Fruit fly (Drosophila melanogaster): ENCODE data around the gene APC7.

Gene APC7

DNA sequence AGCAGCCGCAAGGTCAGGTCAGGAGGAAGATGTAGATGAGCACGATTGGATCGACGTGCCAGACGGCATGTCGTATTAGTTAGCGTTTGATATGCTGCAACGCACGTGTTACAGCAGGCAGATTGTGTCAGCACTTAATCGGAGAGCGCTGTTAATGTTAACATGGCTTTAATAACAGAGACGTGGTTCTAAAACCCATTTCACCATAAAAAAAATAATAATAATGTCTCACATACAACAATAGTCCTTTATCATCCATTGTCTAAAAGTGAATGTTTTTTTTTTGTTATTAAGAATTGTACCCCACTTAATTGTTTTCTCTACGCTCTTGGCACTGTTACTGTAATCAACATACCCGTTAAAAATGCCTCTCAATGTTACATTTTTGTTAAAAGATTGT is 2.3 kb downstream of the APC7 start (continued):
- TF ChIP-seq Opbp (GFP tag; IDR thresholded peaks at IDR 0.05; ENCODE audit: partially characterized antibody) (0 out of 3 replicates have a peak, but pooled peaks have one; percentile 43), klu (GFP tag; IDR thresholded peaks at IDR 0.05) (peak; percentile 96), kni (GFP tag; optimal IDR thresholded peaks at IDR 0.05) (no peak), toy (GFP tag; IDR thresholded peaks at IDR 0.05) (peak; percentile 92), gcm2 (GFP tag; optimal IDR thresholded peaks at IDR 0.05) (no peak), CG3847 (GFP tag; IDR thresholded peaks at IDR 0.05) (peak; percentile 60), Hmx (GFP tag; optimal IDR thresholded peaks at IDR 0.05) (peak; percentile 66), dmrt11E (tag; optimal IDR thresholded peaks at IDR 0.05) (no peak), CG11723 (GFP tag; optimal IDR thresholded peaks at IDR 0.05) (no peak), CG31365 (tag; optimal IDR thresholded peaks at IDR 0.05) (peak; percentile 64), Tbp (GFP tag; optimal IDR thresholded peaks at IDR 0.05) (no peak), Gug (GFP tag; IDR thresholded peaks at IDR 0.05) (peak; percentile 96), ind (GFP tag; optimal IDR thresholded peaks at IDR 0.05) (peak; percentile 92), Chrac-16 (GFP tag; optimal IDR thresholded peaks at IDR 0.05) (no peak), Atf-2 (GFP tag; optimal IDR thresholded peaks at IDR 0.05) (no peak), CG30403 (GFP tag; optimal IDR thresholded peaks at IDR 0.05) (peak; percentile 24), org-1 (GFP tag; optimal IDR thresholded peaks at IDR 0.05) (peak; percentile 18), Bteb2 (GFP tag; optimal IDR thresholded peaks at IDR 0.05) (no peak), CG11093 (GFP tag; IDR thresholded peaks at IDR 0.05) (peak; percentile 92), Hr78 (GFP tag; optimal IDR thresholded peaks at IDR 0.05) (peak in 1 of 2 experiments; percentile 31), bowl (GFP tag; IDR thresholded peaks at IDR 0.05) (peak; percentile 93), gsb-n (tag; optimal IDR thresholded peaks at IDR 0.05) (no peak), Meics (GFP tag; optimal IDR thresholded peaks at IDR 0.05) (peak; percentile 95), HLH4C (GFP tag; IDR thresholded peaks at IDR 0.05; ENCODE audit: partially characterized antibody) (no peak), CG33557 (GFP tag; optimal IDR thresholded peaks at IDR 0.05) (no peak), CG10267 (tag; optimal IDR thresholded peaks at IDR 0.05) (peak; percentile 79), vnd (GFP tag; IDR thresholded peaks at IDR 0.05; ENCODE audit: partially characterized antibody) (no peak), E2f1 (GFP tag; IDR thresholded peaks at IDR 0.05) (peak; percentile 98), insv (GFP tag; optimal IDR thresholded peaks at IDR 0.05) (no peak), crp (GFP tag; optimal IDR thresholded peaks at IDR 0.05) (no peak), sima (GFP tag; optimal IDR thresholded peaks at IDR 0.05) (peak; percentile 62), Nf-YA (GFP tag; IDR thresholded peaks at IDR 0.05) (peak; percentile 95), dysf (GFP tag; IDR thresholded peaks at IDR 0.05) (peak; percentile 94), CG9932 (GFP tag; IDR thresholded peaks at IDR 0.05) (peak; percentile 99), salm (tag; optimal IDR thresholded peaks at IDR 0.05) (no peak), CG18599 (GFP tag; optimal IDR thresholded peaks at IDR 0.05) (peak; percentile 94), CG1647 (GFP tag; optimal IDR thresholded peaks at IDR 0.05) (peak; percentile 84), ci (GFP tag; IDR thresholded peaks at IDR 0.05) (peak; percentile 90), CG32772 (GFP tag; IDR thresholded peaks at IDR 0.05) (peak; percentile 98), vfl (GFP tag; optimal IDR thresholded peaks at IDR 0.05) (no peak), sr (GFP tag; IDR thresholded peaks at IDR 0.05) (peak; percentile 94), CG2202 (tag; optimal IDR thresholded peaks at IDR 0.05) (no peak), CG33213 (GFP tag; optimal IDR thresholded peaks at IDR 0.05) (peak; percentile 87), lov (optimal IDR thresholded peaks at IDR 0.05) (no peak), lov (GFP tag; IDR thresholded peaks at IDR 0.05) (peak; percentile 96), NK7.1 (GFP tag; optimal IDR thresholded peaks at IDR 0.05) (peak; percentile 83), Rfx (GFP tag; IDR thresholded peaks at IDR 0.05) (peak; percentile 99), usp (GFP tag; optimal IDR thresholded peaks at IDR 0.05) (no peak), slbo (GFP tag; IDR thresholded peaks at IDR 0.05) (no peak), HmgZ (tag; optimal IDR thresholded peaks at IDR 0.05) (peak; percentile 22), cwo (GFP tag; optimal IDR thresholded peaks at IDR 0.05) (peak; percentile 87), peb (GFP tag; IDR thresholded peaks at IDR 0.05) (peak; percentile 95)

Measured in whole organism, embryonic.